Worm (Caenorhabditis elegans) whole organism, late embryonic: ENCODE measurements around the gene srh-38.

Experiments used
- fkh-10 ChIP-seq: fragments of 150-350 bp; optimal IDR thresholded peaks from 2 replicates; lab custom pipeline; 2014; ENCODE audit warnings: missing biosample characterization, missing genetic modification reagents, missing genetic modification characterization
- pag-3 ChIP-seq: sonication (generic microtip); optimal IDR thresholded peaks from 2 replicates; lab custom pipeline; 2016; ENCODE audit warnings: missing compliant biosample characterization, missing genetic modification characterization, borderline replicate concordance
- unc-42 ChIP-seq: sonication (generic microtip); optimal IDR thresholded peaks from 2 replicates; lab custom pipeline; 2016; ENCODE audit warnings: missing genotype, missing genetic modification characterization, missing compliant biosample characterization

ce11 chrV:2920125-2920524, 2.4 kb downstream of the srh-38 start:
- TF ChIP-seq pag-3 (no peak), fkh-10 (no peak), unc-42 (tag; lab: Kevin White, UChicago) (no peak)
